Worm (Caenorhabditis elegans) whole organism, midembryonic: ENCODE data around the gene F59A6.3.

ENCODE experiments used
- cog-1 ChIP-seq: sonication (generic microtip); optimal IDR thresholded peaks from 2 replicates; lab custom pipeline; 2016; ENCODE audit warnings: missing genetic modification characterization, missing compliant biosample characterization
- flt-1 ChIP-seq: fragments of 200-800 bp; sonication (Bioruptor generic); IDR thresholded peaks from 2 replicates; pipeline ENCODE4 v1.3.6; 2022; ENCODE audit warnings: missing genetic modification characterization, missing compliant biosample characterization
- klf-2 ChIP-seq: fragments of 200-800 bp; sonication (Bioruptor generic); conservative IDR thresholded peaks from 2 replicates; pipeline ENCODE4 v1.3.6; 2022; ENCODE audit warnings: missing genetic modification reagents, missing genetic modification characterization, missing compliant biosample characterization
- med-1 ChIP-seq: sonication (generic microtip); optimal IDR thresholded peaks from 2 replicates; lab custom pipeline; 2017; ENCODE audit warnings: missing genetic modification characterization, mild to moderate bottlenecking, missing compliant biosample characterization, antibody characterized with exemption, missing genetic modification reagents; ENCODE audit not compliant: insufficient read depth
- tab-1 ChIP-seq: fragments of 200-800 bp; sonication (Bioruptor generic); IDR thresholded peaks from 2 replicates; pipeline ENCODE4 v1.3.6; 2022; ENCODE audit warnings: missing genetic modification characterization, missing compliant biosample characterization
- ztf-23 ChIP-seq: fragments of 200-800 bp; sonication (Bioruptor generic); IDR thresholded peaks from 2 replicates; pipeline ENCODE4 v1.3.6; 2022; ENCODE audit warnings: missing genetic modification reagents, missing genetic modification characterization, missing compliant biosample characterization
- ztf-29 ChIP-seq: fragments of 200-800 bp; sonication (Bioruptor generic); IDR thresholded peaks from 2 replicates; pipeline ENCODE4 v1.3.6; 2022; ENCODE audit warnings: missing genetic modification reagents, missing genetic modification characterization, missing compliant biosample characterization

ce11 chrII:4975311-4975710 lies 32.8 kb upstream of the F59A6.3 start:
- TF ChIP-seq flt-1 (no peak), klf-2 (GFP tag; lab: Robert Waterston, UW) (no peak), med-1 (GFP tag; lab: Kevin White, UChicago) (no peak), ztf-23 (GFP tag; lab: Robert Waterston, UW) (no peak), tab-1 (no peak), ztf-29 (no peak), cog-1 (tag; lab: Kevin White, UChicago) (no peak)
